Worm (Caenorhabditis elegans): ENCODE results near the gene bus-5.

bus-5 gene

DNA sequence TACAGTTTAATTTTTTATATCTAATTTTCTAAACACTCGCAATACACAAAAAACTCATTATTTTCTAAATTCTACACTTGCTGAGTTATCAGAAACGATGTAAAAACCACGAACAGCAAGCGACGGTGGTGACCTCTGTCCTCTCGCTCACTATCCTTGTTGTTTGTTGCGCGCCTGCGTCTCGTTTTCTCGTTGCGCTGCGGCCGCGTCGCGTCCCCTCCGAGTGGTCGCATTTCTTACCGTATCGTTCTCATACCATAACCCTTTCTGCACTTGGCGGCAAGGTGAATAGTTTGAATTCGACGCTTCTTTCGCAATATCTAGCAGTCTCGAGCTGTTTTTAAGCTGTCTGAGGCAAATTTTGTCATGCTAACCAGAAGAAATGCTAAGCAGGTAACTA, 23.5 kb downstream of the bus-5 start, which contains the start of gene lsy-2 (continued):
- TF ChIP-seq lin-38 (GFP tag; IDR thresholded peaks at IDR 0.05) (no peak), nhr-111 (GFP tag; optimal IDR thresholded peaks at IDR 0.05) (no peak), hif-1 (tag; optimal IDR thresholded peaks at IDR 0.05) (peak in 1 of 2 experiments; percentile 41), hmg-1.1 (GFP tag; IDR thresholded peaks at IDR 0.05) (peak; percentile 52), daf-16 (GFP tag; optimal IDR thresholded peaks at IDR 0.05) (no peak), daf-16 (tag; optimal IDR thresholded peaks at IDR 0.05) (peak; percentile 70), snpc-4 (tag; optimal IDR thresholded peaks at IDR 0.05) (no peak), dpl-1 (GFP tag; optimal IDR thresholded peaks at IDR 0.05) (peak; percentile 72), duxl-1 (tag; optimal IDR thresholded peaks at IDR 0.05; ENCODE audit: poor library complexity) (peak; percentile 50), aha-1 (tag) (peak; percentile 64), ztf-7 (tag; optimal IDR thresholded peaks at IDR 0.05) (no peak), Y75B8A.6 (GFP tag; IDR thresholded peaks at IDR 0.05) (no peak), ceh-82 (tag; optimal IDR thresholded peaks at IDR 0.05) (no peak), skn-1 (tag; optimal IDR thresholded peaks at IDR 0.05) (no peak), nhr-6 (tag; optimal IDR thresholded peaks at IDR 0.05) (no peak), lir-3 (tag; optimal IDR thresholded peaks at IDR 0.05) (no peak), F44E2.7 (GFP tag; IDR thresholded peaks at IDR 0.05) (no peak), zfp-3 (GFP tag; conservative IDR thresholded peaks at IDR 0.05) (no peak)

DNA sequence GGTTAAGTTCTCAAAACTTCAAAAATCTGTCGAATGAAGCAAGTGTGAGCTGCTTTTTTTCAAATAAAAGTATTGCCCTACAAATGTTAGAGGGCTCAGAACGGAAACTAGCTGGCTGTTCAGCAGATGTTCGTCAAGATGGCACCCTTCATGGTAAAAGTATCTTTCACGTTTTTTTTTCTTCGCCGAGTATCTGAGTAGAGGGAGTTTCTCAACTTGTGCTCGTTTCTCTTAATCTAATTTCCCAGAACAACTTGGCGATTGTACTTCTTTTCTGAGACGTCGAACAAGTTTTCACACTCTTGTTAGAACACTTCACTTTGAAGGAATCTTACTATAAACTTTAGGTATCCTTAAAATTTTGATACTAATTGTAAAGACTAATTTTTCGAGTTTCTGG, 25.2 kb downstream of the bus-5 start:
- TF ChIP-seq R02D3.7 (tag; optimal IDR thresholded peaks at IDR 0.05) (no peak), ces-1 (GFP tag; optimal IDR thresholded peaks at IDR 0.05) (peak; percentile 52), fkh-10 (GFP tag; optimal IDR thresholded peaks at IDR 0.05) (peak; percentile 62)

DNA sequence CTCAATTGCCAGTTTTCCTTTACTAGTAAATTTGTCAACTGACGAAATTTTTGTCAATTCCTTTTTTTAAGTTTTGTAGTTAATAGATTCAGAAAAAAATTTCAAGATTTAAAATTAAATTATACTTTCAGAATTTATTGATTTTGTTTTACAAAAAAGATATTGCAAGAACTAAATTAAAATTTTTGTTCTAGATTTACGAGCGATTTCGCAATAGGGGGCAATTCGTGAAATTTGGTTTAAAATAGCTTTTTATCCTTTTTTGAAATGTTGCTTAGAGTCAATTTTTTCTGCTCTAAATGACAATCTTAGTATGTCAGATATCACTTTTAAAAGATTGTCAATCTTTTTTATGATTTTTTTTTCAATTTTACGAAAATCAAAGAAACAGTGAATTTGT, 27.4 kb downstream of the bus-5 start:
- no peak for TF ChIP-seq snpc-4 (tag; optimal IDR thresholded peaks at IDR 0.05)
- TF ChIP-seq madf-5 (GFP tag; IDR thresholded peaks at IDR 0.05), result no peak
- no peak for TF ChIP-seq nhr-25 (tag; optimal IDR thresholded peaks at IDR 0.05; ENCODE audit: borderline replicate concordance, insufficient read depth)
- no peak for TF ChIP-seq tag-97 (GFP tag; IDR thresholded peaks at IDR 0.05)
- TF ChIP-seq ceh-28 (tag; optimal IDR thresholded peaks at IDR 0.05), result no peak
- no peak for TF ChIP-seq unc-39 (tag; optimal IDR thresholded peaks at IDR 0.05)
- TF ChIP-seq ZK546.5 (tag; optimal IDR thresholded peaks at IDR 0.05), result no peak
- TF ChIP-seq nhr-111 (GFP tag; optimal IDR thresholded peaks at IDR 0.05), result no peak
- TF ChIP-seq ceh-20 (GFP tag; IDR thresholded peaks at IDR 0.05), result no peak
- no peak for TF ChIP-seq F26F4.8 (GFP tag; conservative IDR thresholded peaks at IDR 0.05)
- no peak for TF ChIP-seq mxl-3 (GFP tag; optimal IDR thresholded peaks at IDR 0.05)
- TF ChIP-seq zfp-2 (tag; optimal IDR thresholded peaks at IDR 0.05), result no peak
- TF ChIP-seq attf-4 (tag; optimal IDR thresholded peaks at IDR 0.05), result no peak
- no peak for TF ChIP-seq ceh-82 (tag; optimal IDR thresholded peaks at IDR 0.05)
- no peak for TF ChIP-seq set-16 (GFP tag; IDR thresholded peaks at IDR 0.05)
- TF ChIP-seq lsy-2 (tag; optimal IDR thresholded peaks at IDR 0.05), result no peak
- TF ChIP-seq nhr-42 (GFP tag; IDR thresholded peaks at IDR 0.05), result no peak

- TF ChIP-seq F44E2.7 (GFP tag; IDR thresholded peaks at IDR 0.05) (no peak), aha-1 (tag) (peak; percentile 62)
Measured at ce11 chrX:2084988-2085387, 27.9 kb downstream of the bus-5 start, which contains the start of gene F49H12.2. Gene F49H12.2 (plus strand): TSS chrX:2085288.

DNA sequence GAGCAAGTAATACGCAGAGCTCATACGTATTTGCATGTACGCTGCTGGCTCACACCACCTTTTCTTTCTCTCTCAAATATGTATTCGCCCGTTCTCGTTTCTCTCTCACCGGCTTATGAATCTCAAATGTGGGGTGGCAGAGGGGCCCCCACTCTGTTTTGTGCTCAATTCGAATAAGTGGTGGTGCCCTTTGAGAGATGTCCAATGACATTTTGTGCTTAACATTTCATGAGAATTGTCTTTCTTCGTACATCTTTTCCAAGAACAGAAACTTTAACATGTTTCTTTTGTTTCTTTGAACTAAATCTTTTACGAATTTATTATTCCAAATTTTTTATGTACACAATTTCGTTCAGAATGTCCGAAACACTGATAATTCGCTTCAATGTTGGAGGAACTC, 28.9 kb downstream of the bus-5 start, which contains the start of gene F49H12.3:
Gene F49H12.3 (plus strand): TSS at position 357 of the 400 bp plus-strand sequence.
- no peak for TF ChIP-seq ztf-11 (tag; optimal IDR thresholded peaks at IDR 0.05)
- TF ChIP-seq aha-1 (tag), result peak; percentile 70
- TF ChIP-seq madf-9 (GFP tag; conservative IDR thresholded peaks at IDR 0.05), result no peak

Data from whole organism, L4 larva.